Fruit fly (Drosophila melanogaster) whole organism, prepupa: ENCODE results near the gene arx.

ENCODE experiments used
- CG11902 ChIP-seq: fragments of 200-800 bp; sonication (Bioruptor generic); optimal IDR thresholded peaks from 3 replicates; lab custom pipeline; 2016; ENCODE audit warnings: missing biosample characterization, missing genetic modification characterization
- CG3032 ChIP-seq: fragments of 200-800 bp; optimal IDR thresholded peaks from 2 replicates; lab custom pipeline; 2019; ENCODE audit warnings: missing biosample characterization, mild to moderate bottlenecking, missing genetic modification characterization, moderate library complexity
- CG31627 ChIP-seq: fragments of 200-800 bp; sonication (Bioruptor generic); optimal IDR thresholded peaks from 3 replicates; lab custom pipeline; 2016; ENCODE audit warnings: missing biosample characterization, missing genetic modification characterization
- CG6854 ChIP-seq: fragments of 200-800 bp; sonication (Bioruptor generic); optimal IDR thresholded peaks from 2 replicates; lab custom pipeline; 2017; ENCODE audit warnings: missing biosample characterization, mild to moderate bottlenecking, missing genetic modification characterization
- Ets21C ChIP-seq: fragments of 200-800 bp; sonication (Bioruptor generic); optimal IDR thresholded peaks from 3 replicates; lab custom pipeline; 2016; ENCODE audit warnings: missing biosample characterization, missing genetic modification characterization
- Ets96B ChIP-seq: fragments of 200-800 bp; optimal IDR thresholded peaks from 2 replicates; lab custom pipeline; 2019; ENCODE audit warnings: missing biosample characterization, mild to moderate bottlenecking, missing genetic modification characterization, moderate library complexity
- Hr4 ChIP-seq: fragments of 200-800 bp; sonication (Bioruptor generic); optimal IDR thresholded peaks from 3 replicates; lab custom pipeline; 2016; ENCODE audit warnings: missing biosample characterization, missing genetic modification characterization
- OdsH ChIP-seq: fragments of 200-800 bp; sonication (Bioruptor generic); optimal IDR thresholded peaks from 3 replicates; lab custom pipeline; 2016; ENCODE audit warnings: missing biosample characterization, missing genetic modification characterization
- salr ChIP-seq, 2 experiments: fragments of 200-800 bp; sonication (Bioruptor generic); optimal IDR thresholded peaks; 3 replicates each; lab custom pipeline; 2016 to 2018; ENCODE audit warnings: missing biosample characterization in 2 of 2, missing genetic modification characterization in 2 of 2, mild to moderate bottlenecking in 1 of 2
- spab ChIP-seq: fragments of 200-800 bp; sonication (Bioruptor generic); optimal IDR thresholded peaks from 2 replicates; lab custom pipeline; 2017; ENCODE audit warnings: missing biosample characterization, mild to moderate bottlenecking, missing genetic modification characterization, missing genetic modification reagents
- ss ChIP-seq, 2 experiments: fragments of 200-800 bp; sonication (Bioruptor generic); optimal IDR thresholded peaks; 2 replicates in 1 of 2; 3 replicates in 1 of 2; lab custom pipeline; 2017 to 2018; ENCODE audit warnings: mild to moderate bottlenecking in 2 of 2, missing biosample characterization in 2 of 2, missing genetic modification characterization in 2 of 2, moderate library complexity in 1 of 2

DNA sequence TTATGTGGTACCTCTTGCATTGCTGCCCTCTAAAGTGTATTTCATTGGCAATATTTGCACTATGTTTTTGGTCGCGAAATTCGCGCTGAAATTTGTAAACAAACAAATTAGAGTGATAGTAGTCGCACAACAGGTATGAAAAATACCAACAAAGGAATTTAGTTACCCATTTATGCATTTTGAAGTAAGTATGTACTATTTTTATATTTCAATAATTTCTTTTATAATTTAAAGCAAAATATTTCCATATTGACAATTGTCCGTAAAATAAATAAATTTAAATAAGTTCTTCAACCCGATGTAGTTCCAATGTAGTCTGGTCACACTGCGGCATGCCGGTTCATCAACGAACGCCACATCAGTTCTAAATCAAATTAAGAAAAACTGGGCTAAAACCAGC is 28.9 kb downstream of the arx start, which contains the start of the genes Rad9 and Uggt:
- TF ChIP-seq Ets21C (GFP tag; lab: Kevin White, UChicago) (no peak), CG3032 (tag; lab: Kevin White, UChicago) (no peak), CG31627 (GFP tag; lab: Kevin White, UChicago) (no peak), ss (GFP tag; optimal IDR thresholded peaks at IDR 0.05; lab: Kevin White, UChicago) (no peak), Hr4 (no peak), Ets96B (no peak), OdsH (GFP tag; lab: Kevin White, UChicago) (no peak), CG11902 (GFP tag; lab: Kevin White, UChicago) (no peak), salr (GFP tag; optimal IDR thresholded peaks at IDR 0.05; lab: Kevin White, UChicago) (no peak), spab (GFP tag; lab: Kevin White, UChicago) (no peak), CG6854 (GFP tag; lab: Kevin White, UChicago) (no peak)
